Fruit fly (Drosophila melanogaster): ENCODE measurements around the gene CG17776.

DNA sequence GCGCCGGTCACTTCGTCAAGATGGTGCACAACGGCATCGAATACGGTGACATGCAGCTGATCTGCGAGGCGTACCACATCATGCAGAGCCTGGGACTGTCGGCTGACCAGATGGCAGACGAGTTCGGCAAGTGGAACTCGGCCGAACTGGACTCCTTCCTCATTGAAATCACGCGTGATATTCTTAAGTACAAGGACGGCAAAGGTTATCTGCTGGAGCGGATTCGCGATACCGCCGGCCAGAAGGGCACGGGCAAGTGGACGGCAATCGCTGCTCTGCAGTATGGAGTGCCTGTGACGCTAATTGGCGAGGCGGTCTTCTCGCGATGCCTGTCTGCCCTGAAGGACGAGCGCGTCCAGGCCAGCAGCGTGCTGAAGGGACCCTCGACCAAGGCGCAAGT lies 37.0 kb upstream of the CG17776 start:
- no peak for TF ChIP-seq EcR (GFP tag; optimal IDR thresholded peaks at IDR 0.05)
- no peak for TF ChIP-seq psq (optimal IDR thresholded peaks at IDR 0.05)
- TF ChIP-seq CG8478 (optimal IDR thresholded peaks at IDR 0.05), result no peak
- no peak for TF ChIP-seq usp (GFP tag; optimal IDR thresholded peaks at IDR 0.05)
